Worm (Caenorhabditis elegans) whole organism, L2 larva: ENCODE results near the gene E02H4.4.

Experiments used
- F13H6.1 ChIP-seq: sonication (generic microtip); optimal IDR thresholded peaks from 2 replicates; lab custom pipeline; 2016; ENCODE audit warnings: missing genetic modification characterization, missing compliant biosample characterization
- ZK546.5 ChIP-seq: sonication (generic microtip); optimal IDR thresholded peaks from 2 replicates; lab custom pipeline; 2017; ENCODE audit warnings: missing biosample characterization, missing genetic modification characterization
- aly-2 ChIP-seq: fragments of 150-350 bp; optimal IDR thresholded peaks from 2 replicates; lab custom pipeline; 2014; ENCODE audit warnings: missing biosample characterization, missing genetic modification characterization
- ama-1 ChIP-seq: fragments of 150-350 bp; optimal IDR thresholded peaks from 2 replicates; lab custom pipeline; 2018; ENCODE audit warnings: inconsistent platforms
- blmp-1 ChIP-seq: sonication (generic microtip); optimal IDR thresholded peaks from 2 replicates; lab custom pipeline; 2017; ENCODE audit warnings: missing genetic modification characterization, mild to moderate bottlenecking, missing compliant biosample characterization, antibody characterized with exemption, moderate library complexity; ENCODE audit not compliant: insufficient read depth
- ceh-16 ChIP-seq: fragments of 150-350 bp; optimal IDR thresholded peaks from 2 replicates; lab custom pipeline; 2014; ENCODE audit warnings: missing biosample characterization, missing genetic modification characterization
- crh-2 ChIP-seq: sonication (generic microtip); optimal IDR thresholded peaks from 2 replicates; lab custom pipeline; 2017; ENCODE audit warnings: missing biosample characterization, missing genetic modification characterization
- dmd-4 ChIP-seq: sonication (generic microtip); optimal IDR thresholded peaks from 2 replicates; lab custom pipeline; 2017; ENCODE audit warnings: missing biosample characterization, missing genetic modification characterization
- egl-27 ChIP-seq: sonication (generic microtip); optimal IDR thresholded peaks from 3 replicates; lab custom pipeline; 2017; ENCODE audit warnings: missing biosample characterization, missing genetic modification reagents, missing genetic modification characterization
- elt-3 ChIP-seq: sonication (generic microtip); optimal IDR thresholded peaks from 2 replicates; lab custom pipeline; 2017; ENCODE audit warnings: missing biosample characterization, missing genetic modification characterization
- fos-1 ChIP-seq: fragments of 150-350 bp; optimal IDR thresholded peaks from 2 replicates; lab custom pipeline; 2014; ENCODE audit warnings: missing biosample characterization, missing genetic modification characterization
- gmeb-1 ChIP-seq: fragments of 150-350 bp; optimal IDR thresholded peaks from 2 replicates; lab custom pipeline; 2014; ENCODE audit warnings: missing biosample characterization, missing genetic modification characterization
- lin-11 ChIP-seq: fragments of 150-350 bp; sonication (generic microtip); optimal IDR thresholded peaks from 2 replicates; lab custom pipeline; 2014; ENCODE audit warnings: missing biosample characterization, missing genetic modification characterization, inconsistent platforms, mixed read lengths
- lin-13 ChIP-seq: fragments of 150-350 bp; optimal IDR thresholded peaks from 2 replicates; lab custom pipeline; 2014; ENCODE audit warnings: missing biosample characterization, missing genetic modification reagents, missing genetic modification characterization
- mab-5 ChIP-seq: fragments of 150-350 bp; optimal IDR thresholded peaks from 2 replicates; lab custom pipeline; 2014; ENCODE audit warnings: missing biosample characterization, missing genetic modification characterization
- mbf-1 ChIP-seq: sonication (generic microtip); optimal IDR thresholded peaks from 2 replicates; lab custom pipeline; 2017; ENCODE audit warnings: missing biosample characterization, missing genetic modification characterization
- nhr-12 ChIP-seq: fragments of 150-350 bp; optimal IDR thresholded peaks from 2 replicates; lab custom pipeline; 2014; ENCODE audit warnings: missing biosample characterization, missing genetic modification characterization
- nhr-21 ChIP-seq: fragments of 150-350 bp; optimal IDR thresholded peaks from 2 replicates; lab custom pipeline; 2014; ENCODE audit warnings: missing biosample characterization, missing genetic modification characterization
- nhr-237 ChIP-seq: fragments of 150-350 bp; optimal IDR thresholded peaks from 2 replicates; lab custom pipeline; 2014; ENCODE audit warnings: missing biosample characterization, missing genetic modification characterization
- nhr-25 ChIP-seq: fragments of 150-350 bp; sonication (generic microtip); optimal IDR thresholded peaks from 3 replicates; lab custom pipeline; 2014; ENCODE audit warnings: missing biosample characterization, missing genetic modification characterization
- nhr-6 ChIP-seq: fragments of 150-350 bp; optimal IDR thresholded peaks from 2 replicates; lab custom pipeline; 2014; ENCODE audit warnings: missing biosample characterization, missing genetic modification characterization
- nhr-77 ChIP-seq: fragments of 150-350 bp; optimal IDR thresholded peaks from 2 replicates; lab custom pipeline; 2014; ENCODE audit warnings: missing biosample characterization, missing genetic modification characterization
- skn-1 ChIP-seq: sonication (generic microtip); optimal IDR thresholded peaks from 2 replicates; lab custom pipeline; 2017; ENCODE audit warnings: missing biosample characterization, missing genetic modification characterization
- sma-3 ChIP-seq: sonication (generic microtip); optimal IDR thresholded peaks from 2 replicates; lab custom pipeline; 2016; ENCODE audit warnings: missing genetic modification reagents, missing genetic modification characterization, missing compliant biosample characterization
- sma-9 ChIP-seq, 2 experiments: fragments of 150-350 bp in 1 of 2; sonication (generic microtip) in 1 of 2; optimal IDR thresholded peaks; 2 replicates each; lab custom pipeline; 2014 to 2016; ENCODE audit warnings: missing genetic modification characterization in 2 of 2, mild to moderate bottlenecking in 1 of 2, missing biosample characterization in 1 of 2, missing compliant biosample characterization in 1 of 2, missing genetic modification reagents in 1 of 2, moderate library complexity in 1 of 2
- unc-55 ChIP-seq: fragments of 150-350 bp; sonication (generic microtip); optimal IDR thresholded peaks from 3 replicates; lab custom pipeline; 2014; ENCODE audit warnings: missing biosample characterization, missing genetic modification reagents, missing genetic modification characterization
- zag-1 ChIP-seq: fragments of 150-350 bp; optimal IDR thresholded peaks from 2 replicates; lab custom pipeline; 2014; ENCODE audit warnings: missing biosample characterization, missing genetic modification characterization
- ztf-1 ChIP-seq: fragments of 200-800 bp; sonication (Bioruptor generic); conservative IDR thresholded peaks from 2 replicates; pipeline ENCODE4 v1.3.6; 2022; ENCODE audit warnings: missing genetic modification characterization, missing compliant biosample characterization
- ztf-11 ChIP-seq: sonication (generic microtip); optimal IDR thresholded peaks from 2 replicates; lab custom pipeline; 2017; ENCODE audit warnings: missing biosample characterization, missing genetic modification characterization
- ztf-4 ChIP-seq: fragments of 150-350 bp; optimal IDR thresholded peaks from 2 replicates; lab custom pipeline; 2014; ENCODE audit warnings: missing biosample characterization, missing genetic modification characterization

Gene E02H4.4

DNA sequence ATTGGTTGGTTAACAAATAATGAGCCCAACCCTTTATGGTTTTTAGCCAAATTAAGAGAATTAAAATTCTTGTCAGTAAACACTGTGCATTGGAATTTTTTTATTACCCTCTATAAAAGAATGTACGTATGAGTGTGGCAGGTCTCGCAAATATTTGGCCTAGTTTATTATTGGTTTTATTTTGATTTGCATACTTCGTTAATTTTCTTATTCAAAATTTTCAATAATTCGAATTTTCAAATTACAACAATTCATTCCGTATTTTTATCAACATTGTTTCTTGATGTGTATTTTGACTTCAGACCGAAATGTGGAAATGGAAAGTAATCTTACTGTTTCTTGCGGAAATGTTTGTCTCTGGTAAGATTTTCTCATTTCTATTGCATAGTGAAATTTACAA is at the start of gene E02H4.4:
E02H4.4 (plus strand) TSS at position 301 of the 400 bp plus-strand sequence.
- TF ChIP-seq unc-55 (GFP tag; lab: Kevin White, UChicago): no peak
- no peak for TF ChIP-seq blmp-1
- no peak for TF ChIP-seq ztf-4
- TF ChIP-seq egl-27 (tag; lab: Kevin White, UChicago): no peak
- no peak for TF ChIP-seq zag-1 (tag; lab: Kevin White, UChicago)
- no peak for TF ChIP-seq gmeb-1 (tag; lab: Kevin White, UChicago)
- TF ChIP-seq aly-2: no peak
- TF ChIP-seq lin-11 (tag; lab: Kevin White, UChicago): no peak
- no peak for TF ChIP-seq nhr-77 (tag; lab: Kevin White, UChicago)
- no peak for TF ChIP-seq mbf-1 (tag; lab: Kevin White, UChicago)
- TF ChIP-seq lin-13: no peak
- no peak for TF ChIP-seq sma-3 (GFP tag; lab: Kevin White, UChicago)
- TF ChIP-seq crh-2 (tag; lab: Kevin White, UChicago): no peak
- TF ChIP-seq mab-5 (tag; lab: Kevin White, UChicago): no peak
- TF ChIP-seq, all 48 proteins: peak for 0

DNA sequence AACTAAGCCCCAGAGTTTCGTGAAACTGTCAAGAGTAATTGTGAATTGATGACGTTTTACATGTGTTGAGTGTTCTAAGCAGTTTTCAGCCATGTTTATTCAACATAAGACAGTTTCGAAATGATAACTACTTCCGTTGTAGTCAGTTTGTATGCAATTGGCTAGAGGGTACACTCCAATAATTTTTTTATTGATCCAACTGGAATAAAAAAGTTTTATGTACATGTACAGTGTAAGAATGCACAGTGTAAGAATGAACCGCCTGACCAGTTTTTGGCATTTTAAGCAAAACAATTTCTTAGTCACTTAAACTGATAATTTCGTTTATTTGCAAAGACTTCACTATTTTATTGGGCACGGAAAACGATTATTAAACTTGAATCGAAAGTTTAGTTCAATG is 44.4 kb upstream of the E02H4.4 start:
- TF ChIP-seq nhr-12 (tag; lab: Kevin White, UChicago): no peak
- no peak for TF ChIP-seq F13H6.1
- peak; percentile 17 for TF ChIP-seq fos-1 (tag; lab: Kevin White, UChicago)
- TF ChIP-seq ZK546.5 (tag; lab: Kevin White, UChicago): no peak

DNA sequence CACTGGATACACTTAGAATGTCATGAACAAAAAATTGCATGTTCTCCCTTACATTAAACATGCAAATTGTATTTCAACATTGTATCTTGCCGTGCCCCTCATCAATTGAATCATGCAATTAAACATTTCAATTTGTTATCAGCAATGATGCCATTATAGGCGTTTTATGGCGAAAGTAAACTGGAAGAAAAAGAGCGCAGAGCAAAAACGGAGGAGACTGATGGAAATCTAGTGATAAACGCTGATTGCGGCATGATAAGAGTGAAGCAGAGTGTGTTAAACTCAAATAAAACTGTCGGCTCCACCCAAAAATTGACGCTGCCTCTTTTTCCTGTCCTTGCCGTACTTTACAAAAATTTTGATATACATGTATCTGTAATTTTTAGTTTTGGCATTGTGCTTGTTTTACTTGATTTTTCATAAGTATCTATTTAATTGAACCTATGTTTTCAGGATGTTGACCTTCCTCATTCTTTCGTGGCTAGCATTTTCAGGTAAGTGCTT is 43.2 kb upstream of the E02H4.4 start, which contains the start of gene K06G5.1:
K06G5.1 (plus strand) TSS at position 454 of the 504 bp plus-strand sequence.
- TF ChIP-seq egl-27 (tag; lab: Kevin White, UChicago): no peak
- TF ChIP-seq lin-11 (tag; lab: Kevin White, UChicago): no peak
- TF ChIP-seq crh-2 (tag; lab: Kevin White, UChicago): peak; percentile 71
- TF ChIP-seq gmeb-1 (tag; lab: Kevin White, UChicago): peak; percentile 35
- TF ChIP-seq skn-1 (tag; lab: Kevin White, UChicago): peak; percentile 25
- TF ChIP-seq sma-9 (GFP tag; optimal IDR thresholded peaks at IDR 0.05; lab: Kevin White, UChicago): peak; percentile 60
- no peak for TF ChIP-seq sma-9 (tag; optimal IDR thresholded peaks at IDR 0.05; lab: Kevin White, UChicago)
- TF ChIP-seq F13H6.1: peak; percentile 21
- peak; percentile 99 for TF ChIP-seq fos-1 (tag; lab: Kevin White, UChicago)

DNA sequence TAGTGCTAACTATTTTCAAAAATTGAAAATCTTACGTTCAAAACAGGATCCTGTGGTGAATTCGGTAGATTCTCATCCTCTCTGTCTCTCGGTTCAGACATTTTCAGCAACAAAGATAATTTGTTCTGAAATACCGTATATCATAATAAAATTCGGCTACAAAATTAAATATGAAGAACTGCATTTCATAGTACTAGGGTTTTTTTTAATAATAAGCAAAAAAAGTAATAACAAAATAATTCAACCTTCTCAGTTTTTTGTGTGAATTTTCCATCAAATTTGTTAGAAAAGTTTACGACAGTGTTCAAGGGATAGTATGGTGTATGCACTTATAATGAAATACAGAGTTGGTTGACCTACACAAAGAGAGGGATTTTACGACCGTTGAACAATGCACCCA is 34.6 kb upstream of the E02H4.4 start, which contains the start of gene K06G5.3:
K06G5.3 (minus strand) TSS at position 101 of the 400 bp plus-strand sequence.
- TF ChIP-seq nhr-77 (tag; lab: Kevin White, UChicago) (no peak), nhr-21 (no peak), ceh-16 (tag; lab: Kevin White, UChicago) (no peak), sma-9 (GFP tag; optimal IDR thresholded peaks at IDR 0.05; lab: Kevin White, UChicago) (no peak), sma-9 (tag; optimal IDR thresholded peaks at IDR 0.05; lab: Kevin White, UChicago) (no peak), ztf-11 (tag; lab: Kevin White, UChicago) (no peak), crh-2 (tag; lab: Kevin White, UChicago) (no peak)

DNA sequence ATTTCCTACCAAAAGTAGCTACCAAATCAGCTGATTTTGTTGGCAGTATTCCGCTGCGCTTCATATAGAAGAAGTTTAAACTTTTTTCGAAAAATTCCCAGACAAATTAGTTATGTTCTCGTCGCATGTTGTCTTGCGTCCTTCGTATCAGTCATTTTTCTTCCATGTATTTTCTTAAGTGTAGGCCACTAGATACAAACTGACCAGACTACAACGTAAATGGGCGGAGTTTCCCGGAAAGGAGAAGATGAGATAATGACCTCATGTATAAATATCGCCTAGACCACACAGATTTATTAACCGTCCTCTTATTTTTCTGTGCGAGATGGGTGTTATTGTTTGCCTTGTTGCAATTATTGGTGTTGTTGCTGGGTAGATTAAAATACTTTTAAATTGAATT is 32.5 kb upstream of the E02H4.4 start, which contains the start of gene cyp-13B2:
cyp-13B2 (plus strand) TSS at position 301 of the 400 bp plus-strand sequence.
- TF ChIP-seq fos-1 (tag; lab: Kevin White, UChicago): no peak
- no peak for TF ChIP-seq sma-3 (GFP tag; lab: Kevin White, UChicago)
- no peak for TF ChIP-seq ztf-4
- no peak for TF ChIP-seq ZK546.5 (tag; lab: Kevin White, UChicago)
- no peak for TF ChIP-seq nhr-6 (tag; lab: Kevin White, UChicago)
- no peak for TF ChIP-seq ama-1 (lab: Kevin White, UChicago)
- no peak for TF ChIP-seq dmd-4 (tag; lab: Kevin White, UChicago)
- no peak for TF ChIP-seq F13H6.1
- no peak for TF ChIP-seq elt-3 (tag; lab: Kevin White, UChicago)
- TF ChIP-seq zag-1 (tag; lab: Kevin White, UChicago): no peak
- no peak for TF ChIP-seq nhr-25 (tag; lab: Kevin White, UChicago)
- TF ChIP-seq nhr-12 (tag; lab: Kevin White, UChicago): no peak
- TF ChIP-seq ztf-1 (GFP tag; lab: Robert Waterston, UW): no peak
- TF ChIP-seq unc-55 (GFP tag; lab: Kevin White, UChicago): no peak
- no peak for TF ChIP-seq crh-2 (tag; lab: Kevin White, UChicago)
- TF ChIP-seq nhr-21: no peak
- TF ChIP-seq nhr-237: no peak
- TF ChIP-seq, all 48 proteins: peak for 0
